Worm (Caenorhabditis elegans) whole organism, L4 larva: ENCODE results near the gene coq-3.

ENCODE experiments used
- F44E2.7 ChIP-seq: fragments of 200-800 bp; sonication (Bioruptor generic); IDR thresholded peaks from 2 replicates; pipeline ENCODE4 v2.1.2; 2022; ENCODE audit warnings: missing genetic modification characterization, missing compliant biosample characterization
- F49E8.2 ChIP-seq: sonication (generic microtip); optimal IDR thresholded peaks from 2 replicates; lab custom pipeline; 2016; ENCODE audit warnings: missing compliant biosample characterization, mild to moderate bottlenecking, missing genetic modification characterization, borderline replicate concordance
- ZK337.2 ChIP-seq: fragments of 200-800 bp; sonication (Bioruptor generic); IDR thresholded peaks from 2 replicates; pipeline ENCODE4 v1.3.6; 2022; ENCODE audit warnings: missing genetic modification reagents, missing genetic modification characterization, missing compliant biosample characterization
- aha-1 ChIP-seq: fragments of 150-350 bp; peaks from one replicate; lab custom pipeline; 2014; ENCODE audit warnings: missing biosample characterization, missing genetic modification characterization
- ama-1 ChIP-seq: fragments of 150-350 bp; optimal IDR thresholded peaks from 2 replicates; lab custom pipeline; 2014; ENCODE audit warnings: inconsistent platforms, mixed read lengths
- ceh-44 ChIP-seq: fragments of 200-800 bp; sonication (Bioruptor generic); IDR thresholded peaks from 2 replicates; pipeline ENCODE4 v1.3.6; 2022; ENCODE audit warnings: missing genetic modification reagents, missing genetic modification characterization, missing compliant biosample characterization
- ceh-82 ChIP-seq: sonication (generic microtip); optimal IDR thresholded peaks from 2 replicates; lab custom pipeline; 2017; ENCODE audit warnings: missing biosample characterization, missing genetic modification characterization
- cey-2 ChIP-seq: sonication (generic microtip); optimal IDR thresholded peaks from 3 replicates; lab custom pipeline; 2017; ENCODE audit warnings: missing genetic modification characterization, mild to moderate bottlenecking, missing compliant biosample characterization, antibody characterized with exemption, borderline replicate concordance; ENCODE audit not compliant: insufficient read depth
- ctbp-1 ChIP-seq: fragments of 200-800 bp; sonication (Bioruptor generic); IDR thresholded peaks from 2 replicates; pipeline ENCODE4 v1.3.6; 2022; ENCODE audit warnings: missing genetic modification reagents, missing genetic modification characterization, missing compliant biosample characterization
- daf-19 ChIP-seq: fragments of 200-800 bp; sonication (Bioruptor generic); conservative IDR thresholded peaks from 2 replicates; pipeline ENCODE4 v1.3.6; 2022; ENCODE audit warnings: missing genetic modification characterization, missing compliant biosample characterization
- dmd-9 ChIP-seq: fragments of 200-800 bp; sonication (Bioruptor generic); IDR thresholded peaks from 2 replicates; pipeline ENCODE4 v1.3.6; 2022; ENCODE audit warnings: missing genetic modification reagents, missing genetic modification characterization, missing compliant biosample characterization
- dve-1 ChIP-seq: sonication (generic microtip); optimal IDR thresholded peaks from 2 replicates; lab custom pipeline; 2017; ENCODE audit warnings: antibody characterized with exemption, mild to moderate bottlenecking, missing genetic modification characterization, missing compliant biosample characterization; ENCODE audit not compliant: insufficient read depth
- egl-43 ChIP-seq: fragments of 200-800 bp; sonication (Bioruptor generic); IDR thresholded peaks from 2 replicates; pipeline ENCODE4 v1.3.6; 2022; ENCODE audit warnings: missing genetic modification reagents, missing genetic modification characterization, missing compliant biosample characterization
- hif-1 ChIP-seq, 2 experiments: sonication (generic microtip); optimal IDR thresholded peaks; 2 replicates each; lab custom pipeline; 2016 to 2017; ENCODE audit warnings: missing compliant biosample characterization in 2 of 2, missing genetic modification characterization in 2 of 2, missing genetic modification reagents in 2 of 2, missing genotype in 2 of 2, mild to moderate bottlenecking in 1 of 2
- hlh-30 ChIP-seq: sonication (generic microtip); optimal IDR thresholded peaks from 2 replicates; lab custom pipeline; 2017; ENCODE audit warnings: antibody characterized with exemption, mild to moderate bottlenecking, missing genetic modification characterization, missing compliant biosample characterization; ENCODE audit not compliant: insufficient read depth
- lim-7 ChIP-seq: fragments of 200-800 bp; sonication (Bioruptor generic); IDR thresholded peaks from 2 replicates; pipeline ENCODE4 v1.3.6; 2022; ENCODE audit warnings: missing genetic modification characterization, missing compliant biosample characterization
- lin-29 ChIP-seq: fragments of 200-800 bp; sonication (Bioruptor generic); IDR thresholded peaks from 2 replicates; pipeline ENCODE4 v1.3.6; 2022; ENCODE audit warnings: missing genetic modification reagents, missing genetic modification characterization, missing compliant biosample characterization
- lin-38 ChIP-seq: fragments of 200-800 bp; sonication (Bioruptor generic); IDR thresholded peaks from 2 replicates; pipeline ENCODE4 v1.3.6; 2022; ENCODE audit warnings: missing genetic modification reagents, missing genetic modification characterization, missing compliant biosample characterization
- mdl-1 ChIP-seq, 2 experiments: fragments of 150-350 bp in 1 of 2; sonication (generic microtip) in 1 of 2; optimal IDR thresholded peaks; 2 replicates each; lab custom pipeline; 2014 to 2017; ENCODE audit warnings: missing biosample characterization in 2 of 2, missing genetic modification characterization in 2 of 2
- mdt-29 ChIP-seq: fragments of 200-800 bp; sonication (Bioruptor generic); IDR thresholded peaks from 2 replicates; pipeline ENCODE4 v1.3.6; 2022; ENCODE audit warnings: missing genetic modification reagents, missing genetic modification characterization, missing compliant biosample characterization
- nhr-10 ChIP-seq: fragments of 150-350 bp; optimal IDR thresholded peaks from 2 replicates; lab custom pipeline; 2014; ENCODE audit warnings: missing biosample characterization, missing genetic modification characterization
- nhr-41 ChIP-seq: fragments of 200-800 bp; sonication (Bioruptor generic); IDR thresholded peaks from 2 replicates; pipeline ENCODE4 v1.3.6; 2022; ENCODE audit warnings: missing genetic modification reagents, missing genetic modification characterization, missing compliant biosample characterization
- nhr-48 ChIP-seq: sonication (generic microtip); optimal IDR thresholded peaks from 2 replicates; lab custom pipeline; 2016; ENCODE audit warnings: mild to moderate bottlenecking, missing genetic modification characterization, missing compliant biosample characterization
- php-3 ChIP-seq: fragments of 200-800 bp; sonication (Bioruptor generic); IDR thresholded peaks from 2 replicates; pipeline ENCODE4 v1.3.6; 2022; ENCODE audit warnings: missing genetic modification reagents, missing genetic modification characterization, missing compliant biosample characterization
- saeg-2 ChIP-seq: fragments of 200-800 bp; sonication (Bioruptor generic); IDR thresholded peaks from 2 replicates; pipeline ENCODE4 v1.3.6; 2022; ENCODE audit warnings: missing genetic modification reagents, missing genetic modification characterization, missing compliant biosample characterization
- set-16 ChIP-seq: fragments of 200-800 bp; sonication (Bioruptor generic); IDR thresholded peaks from 2 replicates; pipeline ENCODE4 v1.3.6; 2022; ENCODE audit warnings: missing genetic modification reagents, missing genetic modification characterization, missing compliant biosample characterization
- snpc-1.2 ChIP-seq: fragments of 200-800 bp; sonication (Bioruptor generic); IDR thresholded peaks from 2 replicates; pipeline ENCODE4 v1.3.6; 2022; ENCODE audit warnings: missing genetic modification reagents, missing genetic modification characterization, missing compliant biosample characterization
- snpc-4 ChIP-seq: fragments of 150-350 bp; optimal IDR thresholded peaks from 2 replicates; lab custom pipeline; 2014; ENCODE audit warnings: missing biosample characterization, missing genetic modification characterization
- spr-1 ChIP-seq: sonication (generic microtip); optimal IDR thresholded peaks from 2 replicates; lab custom pipeline; 2016; ENCODE audit warnings: mild to moderate bottlenecking, missing genetic modification characterization, missing compliant biosample characterization
- tag-97 ChIP-seq: fragments of 200-800 bp; sonication (Bioruptor generic); IDR thresholded peaks from 2 replicates; pipeline ENCODE4 v1.3.6; 2022; ENCODE audit warnings: missing genetic modification characterization, missing compliant biosample characterization
- unc-130 ChIP-seq: sonication (generic microtip); optimal IDR thresholded peaks from 2 replicates; lab custom pipeline; 2016; ENCODE audit warnings: missing genetic modification reagents, missing genetic modification characterization, missing compliant biosample characterization
- unc-62 ChIP-seq, 3 experiments: fragments of 150-350 bp in 1 of 3; sonication (generic microtip); optimal IDR thresholded peaks in 2 of 3; peaks in 1 of 3; 1 replicate in 1 of 3; 2 replicates in 2 of 3; lab custom pipeline; 2014 to 2017; ENCODE audit warnings: missing biosample characterization in 3 of 3, missing genetic modification characterization in 3 of 3, missing genetic modification reagents in 3 of 3, missing genotype in 1 of 3
- vab-7 ChIP-seq: fragments of 200-800 bp; sonication (Bioruptor generic); IDR thresholded peaks from 2 replicates; pipeline ENCODE4 v1.3.6; 2022; ENCODE audit warnings: missing genetic modification reagents, missing genetic modification characterization, missing compliant biosample characterization
- zfp-2 ChIP-seq: sonication (generic microtip); optimal IDR thresholded peaks from 2 replicates; lab custom pipeline; 2016; ENCODE audit warnings: mild to moderate bottlenecking, missing genetic modification characterization, missing compliant biosample characterization
- zfp-3 ChIP-seq: fragments of 200-800 bp; sonication (Bioruptor generic); conservative IDR thresholded peaks from 2 replicates; pipeline ENCODE4 v1.3.6; 2022; ENCODE audit warnings: missing genetic modification reagents, missing genetic modification characterization, missing compliant biosample characterization
- ztf-11 ChIP-seq: fragments of 150-350 bp; optimal IDR thresholded peaks from 2 replicates; lab custom pipeline; 2014; ENCODE audit warnings: missing biosample characterization, missing genetic modification characterization

Gene coq-3

ce11 chrIV:14829026-14829425 is 32.9 kb upstream of the coq-3 start, which contains the start of gene hhat-2:
Gene hhat-2 (minus strand): TSS chrIV:14829126.
- no peak for TF ChIP-seq php-3
- no peak for TF ChIP-seq ceh-82 (tag; lab: Kevin White, UChicago)
- TF ChIP-seq snpc-1.2 (GFP tag; lab: Robert Waterston, UW) = no peak
- no peak for TF ChIP-seq snpc-4 (tag; lab: Kevin White, UChicago)
- TF ChIP-seq unc-130 (GFP tag; lab: Kevin White, UChicago) = no peak
- no peak for TF ChIP-seq nhr-41 (GFP tag; lab: Robert Waterston, UW)
- no peak for TF ChIP-seq ama-1 (lab: Kevin White, UChicago)
- no peak for TF ChIP-seq hif-1 (tag; optimal IDR thresholded peaks at IDR 0.05; lab: Kevin White, UChicago)
- no peak for TF ChIP-seq zfp-3 (GFP tag; lab: Robert Waterston, UW)
- TF ChIP-seq vab-7 = no peak
- no peak for TF ChIP-seq egl-43
- TF ChIP-seq hlh-30 = no peak
- no peak for TF ChIP-seq nhr-10 (tag; lab: Kevin White, UChicago)
- no peak for TF ChIP-seq dmd-9 (GFP tag; lab: Robert Waterston, UW)
- no peak for TF ChIP-seq set-16 (GFP tag; lab: Robert Waterston, UW)
- no peak for TF ChIP-seq saeg-2 (GFP tag; lab: Robert Waterston, UW)

ce11 chrIV:14828218-14828617 is 32.1 kb upstream of the coq-3 start:
- TF ChIP-seq daf-19 (no peak), nhr-48 (tag; lab: Kevin White, UChicago) (no peak), unc-62 (GFP tag; optimal IDR thresholded peaks at IDR 0.05 in 1 of 2; lab: Kevin White, UChicago) (peak in 1 of 2 experiments; percentile 72), unc-62 (tag; optimal IDR thresholded peaks at IDR 0.05; lab: Kevin White, UChicago) (no peak), dve-1 (tag; lab: Kevin White, UChicago) (no peak), ctbp-1 (GFP tag; lab: Robert Waterston, UW) (no peak)

- TF ChIP-seq F49E8.2 (tag; lab: Kevin White, UChicago) (peak; percentile 12), unc-62 (GFP tag; optimal IDR thresholded peaks at IDR 0.05 in 1 of 2; lab: Kevin White, UChicago) (peak in 1 of 2 experiments; percentile 52), unc-62 (tag; optimal IDR thresholded peaks at IDR 0.05; lab: Kevin White, UChicago) (no peak), ztf-11 (tag; lab: Kevin White, UChicago) (no peak), aha-1 (tag; lab: Kevin White, UChicago) (peak; percentile 86), lin-38 (GFP tag; lab: Robert Waterston, UW) (peak; percentile 41), spr-1 (tag; lab: Kevin White, UChicago) (no peak), snpc-1.2 (GFP tag; lab: Robert Waterston, UW) (peak; percentile 84)
These were observed 30.1 kb upstream of the coq-3 start for ce11 chrIV:14826151-14826757.

ce11 chrIV:14825379-14825778 is 29.3 kb upstream of the coq-3 start, which contains the start of gene rps-18:
Gene rps-18 (plus strand): TSS chrIV:14825679.
- TF ChIP-seq cey-2 (tag; lab: Kevin White, UChicago) (no peak), lim-7 (GFP tag; lab: Robert Waterston, UW) (no peak), lin-29 (no peak), ceh-44 (GFP tag; lab: Robert Waterston, UW) (no peak), ZK337.2 (GFP tag; lab: Robert Waterston, UW) (no peak), mdt-29 (GFP tag; lab: Robert Waterston, UW) (no peak), tag-97 (GFP tag; lab: Robert Waterston, UW) (no peak), zfp-2 (tag; lab: Kevin White, UChicago) (no peak), mdl-1 (tag; optimal IDR thresholded peaks at IDR 0.05; lab: Kevin White, UChicago) (no peak), F44E2.7 (GFP tag; lab: Robert Waterston, UW) (no peak)
